Worm (Caenorhabditis elegans) whole organism, mixed stage, embryonic: ENCODE results near the gene F08H9.3.

ENCODE experiments used
- blmp-1 ChIP-seq: fragments of 150-350 bp; optimal IDR thresholded peaks from 2 replicates; lab custom pipeline; 2014; ENCODE audit warnings: missing biosample characterization, missing genetic modification characterization
- elt-1 ChIP-seq: sonication (generic microtip); optimal IDR thresholded peaks from 2 replicates; lab custom pipeline; 2017; ENCODE audit warnings: missing genetic modification characterization, mild to moderate bottlenecking, missing compliant biosample characterization, antibody characterized with exemption, moderate library complexity, borderline replicate concordance; ENCODE audit not compliant: insufficient read depth
- lin-13 ChIP-seq: fragments of 150-350 bp; optimal IDR thresholded peaks from 2 replicates; lab custom pipeline; 2014; ENCODE audit warnings: missing biosample characterization, missing genetic modification characterization
- mep-1 ChIP-seq: fragments of 150-350 bp; optimal IDR thresholded peaks from 2 replicates; lab custom pipeline; 2017; ENCODE audit warnings: missing biosample characterization, missing genetic modification reagents, missing genetic modification characterization, inconsistent platforms
- nhr-2 ChIP-seq: fragments of 150-350 bp; optimal IDR thresholded peaks from 2 replicates; lab custom pipeline; 2014; ENCODE audit warnings: missing biosample characterization, missing genetic modification characterization
- nhr-237 ChIP-seq: fragments of 150-350 bp; optimal IDR thresholded peaks from 2 replicates; lab custom pipeline; 2014; ENCODE audit warnings: missing biosample characterization, missing genetic modification characterization
- nhr-28 ChIP-seq: fragments of 150-350 bp; optimal IDR thresholded peaks from 2 replicates; lab custom pipeline; 2014; ENCODE audit warnings: missing biosample characterization, missing genetic modification characterization
- nhr-76 ChIP-seq: sonication (generic microtip); optimal IDR thresholded peaks from 2 replicates; lab custom pipeline; 2017; ENCODE audit warnings: missing biosample characterization, missing genetic modification characterization
- pha-4 ChIP-seq: fragments of 150-350 bp; optimal IDR thresholded peaks from 2 replicates; lab custom pipeline; 2018; ENCODE audit warnings: missing biosample characterization, missing genetic modification reagents, missing genetic modification characterization
- sem-2 ChIP-seq: fragments of 200-800 bp; sonication (Bioruptor generic); optimal IDR thresholded peaks from 2 replicates; lab custom pipeline; 2018; ENCODE audit warnings: mild to moderate bottlenecking, missing genetic modification characterization, missing compliant biosample characterization
- snpc-4 ChIP-seq: fragments of 150-350 bp; optimal IDR thresholded peaks from 2 replicates; lab custom pipeline; 2014; ENCODE audit warnings: missing biosample characterization, missing genetic modification characterization
- sptf-1 ChIP-seq: sonication (generic microtip); optimal IDR thresholded peaks from 2 replicates; lab custom pipeline; 2017; ENCODE audit warnings: mild to moderate bottlenecking, missing genetic modification characterization, moderate library complexity, missing compliant biosample characterization
- ztf-11 ChIP-seq: fragments of 150-350 bp; optimal IDR thresholded peaks from 2 replicates; lab custom pipeline; 2014; ENCODE audit warnings: missing biosample characterization, missing genetic modification characterization

ce11 chrV:14505745-14506214, 42.6 kb upstream of the F08H9.3 start:
- TF ChIP-seq elt-1 (tag; lab: Kevin White, UChicago), result peak; percentile 92
- TF ChIP-seq ztf-11 (tag; lab: Kevin White, UChicago), result no peak
- TF ChIP-seq pha-4, result no peak
- TF ChIP-seq nhr-76, result no peak
- no peak for TF ChIP-seq nhr-2 (tag; lab: Kevin White, UChicago)
- TF ChIP-seq sem-2, result peak; percentile 7
- no peak for TF ChIP-seq lin-13 (tag; lab: Kevin White, UChicago)
- TF ChIP-seq snpc-4 (tag; lab: Kevin White, UChicago), result no peak
- no peak for TF ChIP-seq nhr-28
- TF ChIP-seq blmp-1 (tag; lab: Kevin White, UChicago), result no peak
- TF ChIP-seq sptf-1, result peak; percentile 30
- TF ChIP-seq mep-1 (tag; lab: Kevin White, UChicago), result no peak
- TF ChIP-seq nhr-237 (tag; lab: Kevin White, UChicago), result no peak
